Fruit fly (Drosophila melanogaster) whole organism, embryonic: ENCODE measurements around the gene UQCR-14L.

Experiments used
- B-H1 ChIP-seq: fragments of 200-800 bp; sonication (Bioruptor generic); IDR thresholded peaks from 3 replicates; pipeline ENCODE4 v1.3.6; 2022; ENCODE audit warnings: missing biosample characterization, missing genetic modification characterization
- C15 ChIP-seq: fragments of 200-800 bp; sonication (Bioruptor generic); IDR thresholded peaks from 3 replicates; pipeline ENCODE4 v1.3.6; 2022; ENCODE audit warnings: missing biosample characterization, missing genetic modification characterization
- CG11093 ChIP-seq: fragments of 200-800 bp; sonication (Bioruptor generic); IDR thresholded peaks from 3 replicates; pipeline ENCODE4 v1.3.6; 2022; ENCODE audit warnings: missing biosample characterization, missing genetic modification characterization
- CG12071 ChIP-seq: fragments of 200-800 bp; sonication (Bioruptor generic); optimal IDR thresholded peaks from 3 replicates; lab custom pipeline; 2018; ENCODE audit warnings: missing biosample characterization, mild to moderate bottlenecking, missing genetic modification characterization
- CG12236 ChIP-seq: fragments of 200-800 bp; sonication (Bioruptor generic); optimal IDR thresholded peaks from 2 replicates; lab custom pipeline; 2016; ENCODE audit warnings: missing biosample characterization, missing genetic modification characterization
- CG13296 ChIP-seq: fragments of 200-800 bp; sonication (Bioruptor generic); optimal IDR thresholded peaks from 3 replicates; lab custom pipeline; 2018; ENCODE audit warnings: missing biosample characterization, mild to moderate bottlenecking, missing genetic modification characterization
- CG13775 ChIP-seq: fragments of 200-800 bp; sonication (Bioruptor generic); optimal IDR thresholded peaks from 3 replicates; lab custom pipeline; 2017; ENCODE audit warnings: missing biosample characterization, mild to moderate bottlenecking, missing genetic modification characterization
- CG17186 ChIP-seq: fragments of 200-800 bp; sonication (Bioruptor generic); optimal IDR thresholded peaks from 3 replicates; lab custom pipeline; 2017; ENCODE audit warnings: missing biosample characterization, missing genetic modification reagents, missing genetic modification characterization
- CG17568 ChIP-seq: fragments of 200-800 bp; sonication (Bioruptor generic); optimal IDR thresholded peaks from 2 replicates; lab custom pipeline; 2018; ENCODE audit warnings: missing biosample characterization, mild to moderate bottlenecking, missing genetic modification characterization, moderate library complexity
- CG18476 ChIP-seq: fragments of 200-800 bp; sonication (Bioruptor generic); optimal IDR thresholded peaks from 2 replicates; lab custom pipeline; 2016; ENCODE audit warnings: missing biosample characterization, mild to moderate bottlenecking, missing genetic modification characterization
- CG31224 ChIP-seq: fragments of 200-800 bp; sonication (Bioruptor generic); IDR thresholded peaks from 2 replicates; pipeline ENCODE4 v1.3.6; 2022; ENCODE audit warnings: missing biosample characterization, missing genetic modification characterization
- CG6254 ChIP-seq: fragments of 200-800 bp; sonication (Bioruptor generic); optimal IDR thresholded peaks from 3 replicates; lab custom pipeline; 2017; ENCODE audit warnings: mild to moderate bottlenecking, missing biosample characterization, missing genetic modification reagents, missing genetic modification characterization
- CG6683 ChIP-seq: fragments of 200-800 bp; sonication (Bioruptor generic); optimal IDR thresholded peaks from 2 replicates; lab custom pipeline; 2017; ENCODE audit warnings: missing biosample characterization, mild to moderate bottlenecking, missing genetic modification characterization, missing genetic modification reagents
- CG8924 ChIP-seq: fragments of 200-800 bp; optimal IDR thresholded peaks from 3 replicates; lab custom pipeline; 2019; ENCODE audit warnings: missing biosample characterization, mild to moderate bottlenecking, missing genetic modification characterization, moderate library complexity
- CG8944 ChIP-seq: fragments of 200-800 bp; sonication (Bioruptor generic); optimal IDR thresholded peaks from 3 replicates; lab custom pipeline; 2016; ENCODE audit warnings: missing biosample characterization, missing genetic modification characterization
- CG9727 ChIP-seq: fragments of 200-800 bp; sonication (Bioruptor generic); optimal IDR thresholded peaks from 3 replicates; lab custom pipeline; 2017; ENCODE audit warnings: missing biosample characterization, mild to moderate bottlenecking, missing genetic modification characterization
- CG9797 ChIP-seq: fragments of 200-800 bp; sonication (Bioruptor generic); optimal IDR thresholded peaks from 3 replicates; lab custom pipeline; 2018; ENCODE audit warnings: missing biosample characterization, mild to moderate bottlenecking, missing genetic modification characterization
- Dip2 ChIP-seq: fragments of 200-800 bp; sonication (Bioruptor generic); IDR thresholded peaks from 2 replicates; pipeline ENCODE4 v1.3.6; 2022; ENCODE audit warnings: missing biosample characterization, missing genetic modification characterization
- Doc2 ChIP-seq: fragments of 200-800 bp; sonication (Bioruptor generic); IDR thresholded peaks from 2 replicates; pipeline ENCODE4 v1.3.6; 2022; ENCODE audit warnings: missing biosample characterization, missing genetic modification characterization
- Doc3 ChIP-seq: fragments of 200-800 bp; sonication (Bioruptor generic); IDR thresholded peaks from 3 replicates; pipeline ENCODE4 v1.3.6; 2022; ENCODE audit warnings: missing biosample characterization, missing genetic modification characterization; ENCODE audit not compliant: partially characterized antibody
- ERR ChIP-seq: fragments of 200-800 bp; sonication (Bioruptor generic); optimal IDR thresholded peaks from 2 replicates; lab custom pipeline; 2016; ENCODE audit warnings: missing biosample characterization, missing genetic modification characterization
- HLHmδ ChIP-seq: fragments of 200-800 bp; sonication (Bioruptor generic); optimal IDR thresholded peaks from 2 replicates; lab custom pipeline; 2018; ENCODE audit warnings: missing biosample characterization, mild to moderate bottlenecking, missing genetic modification characterization, moderate library complexity
- Hr51 ChIP-seq, 2 experiments: fragments of 200-800 bp; sonication (Bioruptor generic); optimal IDR thresholded peaks; 2 replicates in 1 of 2; 3 replicates in 1 of 2; lab custom pipeline; 2016 to 2018; ENCODE audit warnings: missing biosample characterization in 2 of 2, missing genetic modification characterization in 2 of 2, mild to moderate bottlenecking in 1 of 2, moderate library complexity in 1 of 2
- Lim3 ChIP-seq: fragments of 200-800 bp; sonication (Bioruptor generic); IDR thresholded peaks from 2 replicates; pipeline ENCODE4 v1.3.6; 2022; ENCODE audit warnings: missing biosample characterization, missing genetic modification characterization
- MTF-1 ChIP-seq: fragments of 200-800 bp; sonication (Bioruptor generic); optimal IDR thresholded peaks from 2 replicates; lab custom pipeline; 2018; ENCODE audit warnings: missing biosample characterization, mild to moderate bottlenecking, missing genetic modification characterization, borderline replicate concordance
- NK7.1 ChIP-seq: fragments of 200-800 bp; sonication (Bioruptor generic); optimal IDR thresholded peaks from 3 replicates; lab custom pipeline; 2016; ENCODE audit warnings: missing biosample characterization, missing genetic modification characterization
- Spps ChIP-seq: fragments of 200-800 bp; sonication (Bioruptor generic); optimal IDR thresholded peaks from 2 replicates; lab custom pipeline; 2018; ENCODE audit warnings: missing biosample characterization, mild to moderate bottlenecking, missing genetic modification characterization
- al ChIP-seq: fragments of 200-800 bp; sonication (Bioruptor generic); IDR thresholded peaks from 2 replicates; pipeline ENCODE4 v1.3.6; 2022; ENCODE audit warnings: missing biosample characterization, missing genetic modification characterization
- ase ChIP-seq: fragments of 200-800 bp; sonication (Bioruptor generic); IDR thresholded peaks from 3 replicates; pipeline ENCODE4 v1.3.6; 2022; ENCODE audit warnings: missing biosample characterization, missing genetic modification characterization
- crol ChIP-seq: fragments of 200-800 bp; sonication (Bioruptor generic); IDR thresholded peaks from 2 replicates; pipeline ENCODE4 v1.3.6; 2022; ENCODE audit warnings: missing biosample characterization, missing genetic modification characterization
- dmrt11E ChIP-seq: fragments of 200-800 bp; sonication (Bioruptor generic); optimal IDR thresholded peaks from 3 replicates; lab custom pipeline; 2018; ENCODE audit warnings: missing biosample characterization, mild to moderate bottlenecking, missing genetic modification characterization, moderate library complexity
- fd3F ChIP-seq: fragments of 200-800 bp; sonication (Bioruptor generic); optimal IDR thresholded peaks from 2 replicates; lab custom pipeline; 2018; ENCODE audit warnings: missing biosample characterization, mild to moderate bottlenecking, missing genetic modification characterization, moderate library complexity
- onecut ChIP-seq: fragments of 200-800 bp; sonication (Bioruptor generic); IDR thresholded peaks from 2 replicates; pipeline ENCODE4 v1.3.6; 2022; ENCODE audit warnings: missing biosample characterization, missing genetic modification characterization
- prd ChIP-seq, 3 experiments: fragments of >200 bp in 2 of 3; fragments of 200-800 bp in 1 of 3; sonication (Bioruptor generic) in 1 of 3; optimal IDR thresholded peaks in 2 of 3; IDR thresholded peaks in 1 of 3; 2 replicates in 2 of 3; 3 replicates in 1 of 3; pipeline versions ENCODE4 v1.3.6 to Lab custom; 2017 to 2022; ENCODE audit warnings: missing biosample characterization in 1 of 3, missing genetic modification characterization in 1 of 3
- pros ChIP-seq: fragments of 200-800 bp; sonication (Bioruptor generic); optimal IDR thresholded peaks from 3 replicates; lab custom pipeline; 2019; ENCODE audit warnings: missing biosample characterization, mild to moderate bottlenecking, missing genetic modification characterization, moderate library complexity
- pum ChIP-seq: fragments of 200-800 bp; sonication (Bioruptor generic); optimal IDR thresholded peaks from 2 replicates; lab custom pipeline; 2016; ENCODE audit warnings: missing biosample characterization, missing genetic modification characterization
- sens ChIP-seq: fragments of 200-800 bp; sonication (Bioruptor generic); peaks from one replicate; lab custom pipeline; 2016; ENCODE audit warnings: missing biosample characterization, missing genetic modification characterization
- seq ChIP-seq: fragments of 200-800 bp; sonication (Bioruptor generic); IDR thresholded peaks from 2 replicates; pipeline ENCODE4 v1.3.6; 2022; ENCODE audit warnings: missing biosample characterization, missing genetic modification characterization
- slbo ChIP-seq: fragments of 200-800 bp; sonication (Bioruptor generic); IDR thresholded peaks from 2 replicates; pipeline ENCODE4 v1.3.6; 2022; ENCODE audit warnings: missing biosample characterization, missing genetic modification characterization
- unc-4 ChIP-seq: fragments of 200-800 bp; sonication (Bioruptor generic); IDR thresholded peaks from 2 replicates; pipeline ENCODE4 v1.3.6; 2022; ENCODE audit warnings: missing biosample characterization, missing genetic modification characterization; ENCODE audit not compliant: partially characterized antibody

UQCR-14L gene

dm6 chr3R:28327132-28327531 is 33.3 kb downstream of the UQCR-14L start (continued):
- TF ChIP-seq al (GFP tag; lab: Robert Waterston, UW) (no peak), unc-4 (GFP tag; lab: Robert Waterston, UW) (no peak), sens (no peak), Dip2 (no peak), ERR (no peak), CG6683 (GFP tag; lab: Kevin White, UChicago) (no peak), CG8944 (no peak), Doc3 (GFP tag; lab: Robert Waterston, UW) (no peak), seq (GFP tag; lab: Robert Waterston, UW) (no peak), MTF-1 (GFP tag; lab: Kevin White, UChicago) (no peak), fd3F (GFP tag; lab: Kevin White, UChicago) (no peak), Lim3 (GFP tag; lab: Robert Waterston, UW) (no peak), CG12071 (GFP tag; lab: Kevin White, UChicago) (no peak), CG13296 (GFP tag; lab: Kevin White, UChicago) (no peak), Spps (tag; lab: Kevin White, UChicago) (no peak), pros (GFP tag; lab: Kevin White, UChicago) (no peak), NK7.1 (GFP tag; lab: Kevin White, UChicago) (no peak), CG17568 (GFP tag; lab: Kevin White, UChicago) (peak; percentile 62), HLHmδ (GFP tag; lab: Kevin White, UChicago) (no peak), C15 (GFP tag; lab: Robert Waterston, UW) (no peak), Hr51 (GFP tag; optimal IDR thresholded peaks at IDR 0.05; lab: Kevin White, UChicago) (peak in 1 of 2 experiments; percentile 69), CG11093 (GFP tag; lab: Robert Waterston, UW) (no peak), CG9727 (GFP tag; lab: Kevin White, UChicago) (peak; percentile 30), CG6254 (no peak), CG12236 (GFP tag; lab: Kevin White, UChicago) (no peak), onecut (GFP tag; lab: Robert Waterston, UW) (no peak), CG31224 (GFP tag; lab: Robert Waterston, UW) (no peak), slbo (GFP tag; lab: Robert Waterston, UW) (no peak), dmrt11E (tag; lab: Kevin White, UChicago) (peak; percentile 40), CG18476 (GFP tag; lab: Kevin White, UChicago) (peak; percentile 37), CG8924 (tag; lab: Kevin White, UChicago) (no peak), Doc2 (GFP tag; lab: Robert Waterston, UW) (no peak), B-H1 (GFP tag; lab: Robert Waterston, UW) (no peak), CG17186 (no peak), prd (optimal IDR thresholded peaks at IDR 0.05; lab: Kevin White, UChicago) (no peak), prd (GFP tag; IDR thresholded peaks at IDR 0.05; lab: Robert Waterston, UW) (no peak), CG13775 (GFP tag; lab: Kevin White, UChicago) (peak; percentile 36), crol (no peak), CG9797 (no peak), pum (GFP tag; lab: Kevin White, UChicago) (no peak), ase (GFP tag; lab: Robert Waterston, UW) (no peak)
